Worm (Caenorhabditis elegans): ENCODE measurements around the gene C23G10.10.

ce11 chrIII:6164253-6164971, 49.4 kb downstream of the C23G10.10 start, which contains the start of gene F42A10.9:
- TF ChIP-seq flt-1 (GFP tag; IDR thresholded peaks at IDR 0.05), result no peak
- TF ChIP-seq ama-1 (optimal IDR thresholded peaks at IDR 0.05), result no peak
